Worm (Caenorhabditis elegans): ENCODE results near the gene srh-5.

ce11 chrV:1719927-1720326 is 34.5 kb downstream of the srh-5 start, which contains the start of gene srw-102:
- TF ChIP-seq egl-27 (tag; optimal IDR thresholded peaks at IDR 0.05) (no peak), ceh-20 (GFP tag; IDR thresholded peaks at IDR 0.05) (no peak), ama-1 (optimal IDR thresholded peaks at IDR 0.05) (no peak), ceh-82 (tag; optimal IDR thresholded peaks at IDR 0.05) (no peak), lin-39 (tag; optimal IDR thresholded peaks at IDR 0.05) (no peak), lsy-2 (tag; optimal IDR thresholded peaks at IDR 0.05) (no peak), egl-43 (GFP tag; IDR thresholded peaks at IDR 0.05) (no peak), mes-2 (tag; optimal IDR thresholded peaks at IDR 0.05; ENCODE audit: poor library complexity, severe bottlenecking) (no peak), nhr-28 (tag; optimal IDR thresholded peaks at IDR 0.05) (no peak), snpc-4 (tag; optimal IDR thresholded peaks at IDR 0.05) (no peak), ceh-28 (tag; optimal IDR thresholded peaks at IDR 0.05) (no peak), hlh-30 (tag; optimal IDR thresholded peaks at IDR 0.05; ENCODE audit: insufficient read depth) (no peak), nhr-6 (tag; optimal IDR thresholded peaks at IDR 0.05) (no peak)

All from whole organism, L4 larva.